Worm (Caenorhabditis elegans) whole organism, L1 larva: ENCODE data around the gene col-166.

Source experiments
- blmp-1 ChIP-seq: fragments of 150-350 bp; optimal IDR thresholded peaks from 2 replicates; lab custom pipeline; 2014; ENCODE audit warnings: missing biosample characterization, missing genetic modification characterization
- ceh-82 ChIP-seq, 3 experiments: fragments of 150-350 bp in 1 of 3; sonication (generic microtip) in 2 of 3; optimal IDR thresholded peaks; 2 replicates each; lab custom pipeline; 2014 to 2017; ENCODE audit warnings: missing biosample characterization in 3 of 3, missing genetic modification characterization in 3 of 3
- isw-1 ChIP-seq: fragments of 200-800 bp; sonication (Bioruptor generic); IDR thresholded peaks from 2 replicates; pipeline ENCODE4 v1.3.6; 2022; ENCODE audit warnings: missing genetic modification characterization, missing compliant biosample characterization
- lin-15B ChIP-seq: fragments of 150-350 bp; sonication (generic microtip); optimal IDR thresholded peaks from 3 replicates; lab custom pipeline; 2014; ENCODE audit warnings: missing biosample characterization, missing genetic modification characterization
- lin-39 ChIP-seq: fragments of 150-350 bp; optimal IDR thresholded peaks from 2 replicates; lab custom pipeline; 2014; ENCODE audit warnings: missing biosample characterization, missing genetic modification reagents, missing genetic modification characterization
- nhr-12 ChIP-seq: sonication (generic microtip); optimal IDR thresholded peaks from 2 replicates; lab custom pipeline; 2017; ENCODE audit warnings: missing biosample characterization, missing genetic modification characterization
- unc-86 ChIP-seq: sonication (generic microtip); optimal IDR thresholded peaks from 2 replicates; lab custom pipeline; 2016; ENCODE audit warnings: missing genetic modification characterization, missing compliant biosample characterization

DNA sequence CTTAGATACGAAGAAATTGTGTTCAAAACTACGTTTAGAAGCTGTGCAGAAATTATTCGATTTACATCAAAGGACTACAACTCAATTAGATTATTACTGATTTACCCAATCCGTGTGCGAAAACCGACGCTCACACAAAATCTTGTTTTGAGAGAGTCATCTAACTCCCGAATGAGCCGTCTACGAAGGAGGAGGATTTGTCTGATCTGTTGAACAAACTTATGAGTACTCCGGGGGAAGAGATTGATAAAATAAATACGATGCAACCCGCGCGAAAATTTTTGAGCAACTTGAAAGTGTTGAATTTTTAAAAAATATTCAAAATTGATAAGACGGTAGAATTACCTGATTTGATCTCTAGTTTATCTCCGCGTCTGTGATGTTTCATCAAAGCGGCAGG, 28.5 kb upstream of the col-166 start:
- TF ChIP-seq blmp-1 (no peak), isw-1 (GFP tag; lab: Robert Waterston, UW) (no peak), ceh-82 (tag; optimal IDR thresholded peaks at IDR 0.05; lab: Kevin White, UChicago) (no peak), lin-15B (tag; lab: Kevin White, UChicago) (no peak), nhr-12 (tag; lab: Kevin White, UChicago) (no peak), unc-86 (no peak), lin-39 (tag; lab: Kevin White, UChicago) (no peak)
